Worm (Caenorhabditis elegans): ENCODE results near the gene Y40B10A.11.

DNA sequence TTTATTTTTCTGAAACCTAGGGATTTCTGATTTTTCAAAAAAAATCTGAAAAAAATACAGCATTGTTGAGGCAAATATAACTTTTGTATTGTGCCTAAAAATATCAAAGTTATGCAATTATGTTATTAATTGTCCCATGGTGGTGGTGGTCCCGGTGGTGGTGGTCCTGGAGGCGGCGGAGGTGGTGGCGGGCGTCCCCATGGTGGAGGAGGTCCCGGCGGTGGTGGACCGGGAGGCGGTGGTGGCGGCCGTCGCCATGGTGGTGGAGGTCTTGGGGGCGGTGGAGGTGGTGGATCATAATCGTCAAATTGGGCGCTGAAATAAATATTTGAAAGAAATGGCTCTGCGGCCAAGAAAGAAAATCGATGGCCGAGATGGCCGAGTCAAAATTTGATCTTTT is 617 bp downstream of the Y40B10A.11 start:
- no peak for TF ChIP-seq ztf-29 (GFP tag; IDR thresholded peaks at IDR 0.05)
- TF ChIP-seq cog-1 (tag; optimal IDR thresholded peaks at IDR 0.05), result no peak
